Fruit fly (Drosophila melanogaster) whole organism, wandering third instar larva: ENCODE measurements around the gene klar.

Source experiments
- Dfd ChIP-seq: fragments of >200 bp; optimal IDR thresholded peaks from 2 replicates; lab custom pipeline; 2017; ENCODE audit warnings: missing biosample characterization, missing genetic modification characterization
- Myc ChIP-seq: fragments of >200 bp; optimal IDR thresholded peaks from 2 replicates; lab custom pipeline; 2017
- pan ChIP-seq: fragments of >200 bp; optimal IDR thresholded peaks from 2 replicates; lab custom pipeline; 2017
- usp ChIP-seq: fragments of >200 bp; optimal IDR thresholded peaks from 2 replicates; lab custom pipeline; 2017; ENCODE audit warnings: missing biosample characterization, missing genetic modification characterization

dm6 chr3L:530813-531212 is 9.6 kb downstream of the klar start:
- TF ChIP-seq Dfd (GFP tag; lab: Kevin White, UChicago) (no peak), pan (lab: Kevin White, UChicago) (no peak), usp (GFP tag; lab: Kevin White, UChicago) (no peak), Myc (lab: Kevin White, UChicago) (no peak)
